Fruit fly (Drosophila melanogaster): ENCODE data around the gene Nup93-1.

The Nup93-1 gene

dm6 chrX:13783958-13784907 lies 38.4 kb upstream of the Nup93-1 start:
- peak; percentile 60 for TF ChIP-seq CG7045 (GFP tag; optimal IDR thresholded peaks at IDR 0.05)
- TF ChIP-seq CG33017 (tag; optimal IDR thresholded peaks at IDR 0.05), result peak; percentile 21
- TF ChIP-seq toe (GFP tag; optimal IDR thresholded peaks at IDR 0.05), result peak; percentile 41
- TF ChIP-seq CG1620 (GFP tag; optimal IDR thresholded peaks at IDR 0.05), result no peak
- TF ChIP-seq CG14711 (tag; optimal IDR thresholded peaks at IDR 0.05), result peak; percentile 39
- peak; percentile 11 for TF ChIP-seq Mnt (GFP tag; optimal IDR thresholded peaks at IDR 0.05)
- peak; percentile 14 for TF ChIP-seq pad (GFP tag; optimal IDR thresholded peaks at IDR 0.05)
- TF ChIP-seq Crg-1 (GFP tag; optimal IDR thresholded peaks at IDR 0.05), result no peak
- peak; percentile 60 for TF ChIP-seq CG5204 (GFP tag; optimal IDR thresholded peaks at IDR 0.05)
- TF ChIP-seq CG7101 (tag; optimal IDR thresholded peaks at IDR 0.05), result peak; percentile 56
- no peak for TF ChIP-seq kay (GFP tag; ENCODE audit: borderline replicate concordance)
- peak; percentile 50 for TF ChIP-seq bab1 (GFP tag; optimal IDR thresholded peaks at IDR 0.05)
- TF ChIP-seq Hr96 (GFP tag; optimal IDR thresholded peaks at IDR 0.05), result no peak
- TF ChIP-seq Clk (GFP tag; optimal IDR thresholded peaks at IDR 0.05), result no peak
- TF ChIP-seq cic (GFP tag; optimal IDR thresholded peaks at IDR 0.05), result no peak
- TF ChIP-seq ovo (GFP tag; optimal IDR thresholded peaks at IDR 0.05), result peak; percentile 61
- TF ChIP-seq CG12768 (GFP tag; optimal IDR thresholded peaks at IDR 0.05), result peak; percentile 46
- TF ChIP-seq tj (GFP tag; optimal IDR thresholded peaks at IDR 0.05), result peak; percentile 52
- peak; percentile 31 for TF ChIP-seq CG11617 (GFP tag; optimal IDR thresholded peaks at IDR 0.05)
- no peak for TF ChIP-seq cnc (optimal IDR thresholded peaks at IDR 0.05)

- TF ChIP-seq toe (GFP tag; optimal IDR thresholded peaks at IDR 0.05) (no peak), CG12768 (GFP tag; optimal IDR thresholded peaks at IDR 0.05) (no peak), Mnt (GFP tag; optimal IDR thresholded peaks at IDR 0.05) (no peak), tj (GFP tag; optimal IDR thresholded peaks at IDR 0.05) (peak; percentile 98), CG1620 (GFP tag; optimal IDR thresholded peaks at IDR 0.05) (no peak), CG14711 (tag; optimal IDR thresholded peaks at IDR 0.05) (no peak), CG7045 (GFP tag; optimal IDR thresholded peaks at IDR 0.05) (no peak), Crg-1 (GFP tag; optimal IDR thresholded peaks at IDR 0.05) (no peak), Hr96 (GFP tag; optimal IDR thresholded peaks at IDR 0.05) (no peak), cic (GFP tag; optimal IDR thresholded peaks at IDR 0.05) (no peak), pad (GFP tag; optimal IDR thresholded peaks at IDR 0.05) (no peak), CG5204 (GFP tag; optimal IDR thresholded peaks at IDR 0.05) (no peak), cnc (optimal IDR thresholded peaks at IDR 0.05) (no peak), kay (GFP tag; ENCODE audit: borderline replicate concordance) (no peak), bab1 (GFP tag; optimal IDR thresholded peaks at IDR 0.05) (peak; percentile 36), CG11617 (GFP tag; optimal IDR thresholded peaks at IDR 0.05) (no peak), CG33017 (tag; optimal IDR thresholded peaks at IDR 0.05) (no peak)
Observed at dm6 chrX:13786037-13786667, 36.5 kb upstream of the Nup93-1 start.

dm6 chrX:13787282-13787850 lies 35.3 kb upstream of the Nup93-1 start:
- TF ChIP-seq CG33017 (tag; optimal IDR thresholded peaks at IDR 0.05) (no peak), CG12768 (GFP tag; optimal IDR thresholded peaks at IDR 0.05) (no peak), Clk (GFP tag; optimal IDR thresholded peaks at IDR 0.05) (no peak), bab1 (GFP tag; optimal IDR thresholded peaks at IDR 0.05) (no peak), CG14711 (tag; optimal IDR thresholded peaks at IDR 0.05) (no peak), toe (GFP tag; optimal IDR thresholded peaks at IDR 0.05) (no peak), CG5204 (GFP tag; optimal IDR thresholded peaks at IDR 0.05) (no peak), cnc (optimal IDR thresholded peaks at IDR 0.05) (no peak), Crg-1 (GFP tag; optimal IDR thresholded peaks at IDR 0.05) (no peak), tj (GFP tag; optimal IDR thresholded peaks at IDR 0.05) (no peak), cic (GFP tag; optimal IDR thresholded peaks at IDR 0.05) (no peak), Mnt (GFP tag; optimal IDR thresholded peaks at IDR 0.05) (no peak), CG7045 (GFP tag; optimal IDR thresholded peaks at IDR 0.05) (no peak), CG7101 (tag; optimal IDR thresholded peaks at IDR 0.05) (no peak), ovo (GFP tag; optimal IDR thresholded peaks at IDR 0.05) (no peak), pad (GFP tag; optimal IDR thresholded peaks at IDR 0.05) (no peak), CG1620 (GFP tag; optimal IDR thresholded peaks at IDR 0.05) (no peak), Hr96 (GFP tag; optimal IDR thresholded peaks at IDR 0.05) (no peak), kay (GFP tag; ENCODE audit: borderline replicate concordance) (no peak), CG11617 (GFP tag; optimal IDR thresholded peaks at IDR 0.05) (no peak)

dm6 chrX:13788973-13789682 lies 33.5 kb upstream of the Nup93-1 start:
- no peak for TF ChIP-seq CG12768 (GFP tag; optimal IDR thresholded peaks at IDR 0.05)
- no peak for TF ChIP-seq Clk (GFP tag; optimal IDR thresholded peaks at IDR 0.05)
- TF ChIP-seq cnc (optimal IDR thresholded peaks at IDR 0.05), result no peak
- TF ChIP-seq CG11617 (GFP tag; optimal IDR thresholded peaks at IDR 0.05), result no peak
- TF ChIP-seq Hr96 (GFP tag; optimal IDR thresholded peaks at IDR 0.05), result no peak
- no peak for TF ChIP-seq cic (GFP tag; optimal IDR thresholded peaks at IDR 0.05)
- no peak for TF ChIP-seq tj (GFP tag; optimal IDR thresholded peaks at IDR 0.05)

dm6 chrX:13791011-13791410 lies 31.6 kb upstream of the Nup93-1 start, which contains the start of gene CG10993:
Gene CG10993, minus strand, starts transcription at chrX:13791111.
- TF ChIP-seq CG7045 (GFP tag; optimal IDR thresholded peaks at IDR 0.05) (no peak), cic (GFP tag; optimal IDR thresholded peaks at IDR 0.05) (no peak), CG5204 (GFP tag; optimal IDR thresholded peaks at IDR 0.05) (no peak), Hr96 (GFP tag; optimal IDR thresholded peaks at IDR 0.05) (no peak), toe (GFP tag; optimal IDR thresholded peaks at IDR 0.05) (no peak), Mnt (GFP tag; optimal IDR thresholded peaks at IDR 0.05) (no peak), tj (GFP tag; optimal IDR thresholded peaks at IDR 0.05) (no peak)
